Fruit fly (Drosophila melanogaster) whole organism, prepupa: Measurements from ENCODE around the gene CG34404.
A peak's percentile ranks its signal among the peaks of the same experiment; 100 is the strongest.

Experiments
- CG6792 ChIP-seq: fragments of 200-800 bp; sonication (Bioruptor generic); optimal IDR thresholded peaks from 3 replicates; lab custom pipeline; 2016; ENCODE audit warnings: missing biosample characterization, missing genetic modification characterization
- lz ChIP-seq: fragments of 200-800 bp; sonication (Bioruptor generic); optimal IDR thresholded peaks from 3 replicates; lab custom pipeline; 2016; ENCODE audit warnings: missing biosample characterization, missing genetic modification characterization
- ss ChIP-seq, 2 experiments: fragments of 200-800 bp; sonication (Bioruptor generic); optimal IDR thresholded peaks; 2 replicates in 1 of 2; 3 replicates in 1 of 2; lab custom pipeline; 2017 to 2018; ENCODE audit warnings: mild to moderate bottlenecking in 2 of 2, missing biosample characterization in 2 of 2, missing genetic modification characterization in 2 of 2, moderate library complexity in 1 of 2

DNA sequence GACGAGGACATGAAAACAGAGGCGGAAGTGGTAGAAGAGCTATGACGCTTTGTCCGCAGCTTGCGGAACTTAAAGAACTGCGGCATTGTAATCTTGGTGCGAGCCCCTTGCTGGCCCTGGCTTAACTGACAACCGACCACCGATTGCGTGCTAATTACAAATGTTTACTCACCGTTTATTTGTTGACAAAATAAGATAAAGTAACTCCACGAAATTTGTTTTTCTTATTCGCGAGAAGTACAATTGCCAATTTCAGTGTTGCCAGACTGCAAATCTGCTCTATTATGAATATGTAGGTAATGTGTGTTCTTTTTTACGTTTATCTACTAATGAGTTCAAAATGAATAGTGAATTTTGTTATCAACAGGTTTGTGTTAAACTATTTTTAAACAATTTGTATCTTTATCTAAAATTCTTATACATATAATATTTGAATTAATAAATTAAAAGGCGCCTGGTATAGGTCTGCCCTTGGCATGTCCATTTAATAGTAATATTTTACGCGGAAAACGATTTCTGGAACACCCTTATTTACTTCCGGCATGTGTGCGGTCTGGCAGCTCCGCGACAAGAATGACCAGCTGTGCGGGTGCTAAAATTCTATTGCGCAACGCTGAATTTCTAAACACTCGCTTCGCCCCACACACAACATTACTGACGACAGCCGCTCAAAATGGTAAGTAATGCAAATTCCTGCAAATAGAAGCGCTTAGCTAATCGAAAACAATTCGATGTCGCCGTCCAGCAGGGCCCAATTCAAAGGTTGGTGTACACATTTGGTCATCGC lies 10.6 kb downstream of the CG34404 start, which contains the start of the genes Atg4b and Hibch:
- peak; percentile 74 for TF ChIP-seq lz
- TF ChIP-seq CG6792 (GFP tag; lab: Kevin White, UChicago) = peak; percentile 77
- no peak for TF ChIP-seq ss (GFP tag; optimal IDR thresholded peaks at IDR 0.05; lab: Kevin White, UChicago)
